Fruit fly (Drosophila melanogaster): Measurements from ENCODE around the gene ogre.

ogre gene

DNA sequence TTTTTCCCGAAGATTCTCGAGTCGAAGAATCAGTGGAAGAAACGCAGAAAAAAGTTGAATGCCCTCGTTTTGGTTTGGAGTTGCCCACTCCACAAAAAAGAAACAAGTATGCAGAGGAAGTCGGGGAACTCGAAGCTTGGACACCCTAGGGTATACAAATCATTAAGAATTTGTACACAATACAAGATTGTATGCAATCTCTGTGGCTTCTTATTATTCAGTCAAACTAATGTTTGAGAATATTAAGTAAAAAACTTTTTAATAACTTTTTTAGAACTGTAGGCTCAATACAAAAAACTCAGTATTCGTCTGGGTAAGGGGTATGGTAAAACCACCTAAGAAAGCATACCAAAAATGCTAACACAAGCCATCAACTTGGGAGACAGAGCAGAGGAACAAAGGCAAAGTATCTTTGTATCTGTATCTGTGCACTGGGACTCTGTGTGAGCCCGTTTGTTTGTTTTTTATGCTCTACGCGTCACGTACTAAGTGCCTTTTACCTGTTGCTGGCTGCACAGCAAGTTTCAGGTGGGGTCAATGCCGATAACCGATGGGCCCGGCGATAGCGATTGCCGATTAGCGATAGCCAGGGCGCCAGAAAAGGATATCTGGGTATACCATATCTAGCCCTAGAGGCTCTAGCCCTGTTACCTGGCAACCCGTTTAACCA, 5.8 kb downstream of the ogre start (continued):
- TF ChIP-seq CG10267 (tag; optimal IDR thresholded peaks at IDR 0.05) (peak; percentile 83), vvl (GFP tag; IDR thresholded peaks at IDR 0.05) (peak; percentile 86), Blimp-1 (GFP tag; optimal IDR thresholded peaks at IDR 0.05) (peak; percentile 85), CG15514 (GFP tag; optimal IDR thresholded peaks at IDR 0.05) (peak; percentile 4), CG16863 (GFP tag; optimal IDR thresholded peaks at IDR 0.05) (peak; percentile 76), Dref (GFP tag; IDR thresholded peaks at IDR 0.05) (peak; percentile 59), Mes4 (GFP tag; optimal IDR thresholded peaks at IDR 0.05) (peak; percentile 72), CG15269 (tag; optimal IDR thresholded peaks at IDR 0.05) (peak; percentile 56), Dbx (GFP tag; IDR thresholded peaks at IDR 0.05) (no peak), CG7786 (GFP tag; optimal IDR thresholded peaks at IDR 0.05) (peak; percentile 74), CG7556 (GFP tag; optimal IDR thresholded peaks at IDR 0.05) (peak; percentile 79), Mad (GFP tag; optimal IDR thresholded peaks at IDR 0.05) (peak; percentile 68), Ssrp (tag; optimal IDR thresholded peaks at IDR 0.05) (peak; percentile 79), CG2202 (tag; optimal IDR thresholded peaks at IDR 0.05) (peak; percentile 88), CG9609 (GFP tag; optimal IDR thresholded peaks at IDR 0.05) (peak; percentile 54), CG6689 (GFP tag; IDR thresholded peaks at IDR 0.05) (peak; percentile 77), NfI (GFP tag; optimal IDR thresholded peaks at IDR 0.05) (peak; percentile 42), B-H1 (GFP tag; IDR thresholded peaks at IDR 0.05) (peak; percentile 37), wek (GFP tag; optimal IDR thresholded peaks at IDR 0.05) (no peak), Side (GFP tag; optimal IDR thresholded peaks at IDR 0.05) (peak; percentile 83), pzg (GFP tag; optimal IDR thresholded peaks at IDR 0.05) (peak; percentile 1), D19B (GFP tag; optimal IDR thresholded peaks at IDR 0.05) (peak; percentile 97), fu2 (GFP tag; optimal IDR thresholded peaks at IDR 0.05) (peak; percentile 44), gro (GFP tag; optimal IDR thresholded peaks at IDR 0.05) (peak; percentile 68), run (tag; optimal IDR thresholded peaks at IDR 0.05) (peak; percentile 36), Aef1 (GFP tag; IDR thresholded peaks at IDR 0.05) (peak; percentile 24; the same call in 1 of the 3 replicates), hkb (optimal IDR thresholded peaks at IDR 0.05) (no peak), hkb (GFP tag; IDR thresholded peaks at IDR 0.05) (peak; percentile 75), cad (GFP tag; optimal IDR thresholded peaks at IDR 0.05) (no peak), Hr78 (GFP tag; optimal IDR thresholded peaks at IDR 0.05) (no peak), CG18764 (GFP tag; optimal IDR thresholded peaks at IDR 0.05) (peak; percentile 44), esg (GFP tag; conservative IDR thresholded peaks at IDR 0.05) (peak; percentile 56), dm (GFP tag; optimal IDR thresholded peaks at IDR 0.05) (peak; percentile 63), CG8290 (GFP tag; optimal IDR thresholded peaks at IDR 0.05) (peak; percentile 54), CG8290 (tag; optimal IDR thresholded peaks at IDR 0.05) (peak in 1 of 2 experiments; percentile 33), Asciz (GFP tag; optimal IDR thresholded peaks at IDR 0.05) (peak; percentile 72), al (GFP tag; IDR thresholded peaks at IDR 0.05) (peak; percentile 24; the same call in 1 of the 2 replicates), Atf-2 (GFP tag; optimal IDR thresholded peaks at IDR 0.05) (peak; percentile 78), lbe (GFP tag; optimal IDR thresholded peaks at IDR 0.05) (peak; percentile 92), CG2120 (GFP tag; optimal IDR thresholded peaks at IDR 0.05) (peak; percentile 76), CG9215 (GFP tag; IDR thresholded peaks at IDR 0.05) (peak; percentile 44; the same call in 1 of the 2 replicates), org-1 (GFP tag; optimal IDR thresholded peaks at IDR 0.05) (peak; percentile 64), danr (GFP tag; IDR thresholded peaks at IDR 0.05) (peak; percentile 33; the same call in 1 of the 2 replicates), CoRest (tag; optimal IDR thresholded peaks at IDR 0.05) (peak; percentile 77), CG11504 (tag; optimal IDR thresholded peaks at IDR 0.05) (peak; percentile 79)

All from whole organism, embryonic.